Fruit fly (Drosophila melanogaster) whole organism, embryonic: Measurements from ENCODE around the gene CAH4.

Source experiments
- CG11560 ChIP-seq: fragments of 200-800 bp; sonication (Bioruptor generic); IDR thresholded peaks from 3 replicates; pipeline ENCODE4 v1.3.6; 2022; ENCODE audit warnings: missing biosample characterization, missing genetic modification characterization
- CG12391 ChIP-seq: fragments of 200-800 bp; sonication (Bioruptor generic); optimal IDR thresholded peaks from 3 replicates; lab custom pipeline; 2018; ENCODE audit warnings: missing biosample characterization, mild to moderate bottlenecking, missing genetic modification characterization, moderate library complexity
- CG12659 ChIP-seq: fragments of 200-800 bp; sonication (Bioruptor generic); optimal IDR thresholded peaks from 3 replicates; lab custom pipeline; 2017; ENCODE audit warnings: mild to moderate bottlenecking, missing biosample characterization, missing genetic modification reagents, missing genetic modification characterization
- CG12769 ChIP-seq: fragments of 200-800 bp; sonication (Bioruptor generic); optimal IDR thresholded peaks from 2 replicates; lab custom pipeline; 2019; ENCODE audit warnings: missing biosample characterization, mild to moderate bottlenecking, missing genetic modification characterization, moderate library complexity
- CG14710 ChIP-seq: fragments of 200-800 bp; sonication (Bioruptor generic); optimal IDR thresholded peaks from 3 replicates; lab custom pipeline; 2019; ENCODE audit warnings: missing biosample characterization, mild to moderate bottlenecking, missing genetic modification characterization, moderate library complexity
- CG2120 ChIP-seq: fragments of 200-800 bp; sonication (Bioruptor generic); optimal IDR thresholded peaks from 3 replicates; lab custom pipeline; 2016; ENCODE audit warnings: missing biosample characterization, missing genetic modification characterization
- CG2712 ChIP-seq: fragments of 200-800 bp; optimal IDR thresholded peaks from 3 replicates; lab custom pipeline; 2019; ENCODE audit warnings: missing biosample characterization, mild to moderate bottlenecking, missing genetic modification characterization, moderate library complexity
- CG2875 ChIP-seq: fragments of 200-800 bp; sonication (Bioruptor generic); optimal IDR thresholded peaks from 2 replicates; lab custom pipeline; 2017; ENCODE audit warnings: missing biosample characterization, mild to moderate bottlenecking, missing genetic modification characterization, missing genetic modification reagents
- CG31388 ChIP-seq: fragments of 200-800 bp; sonication (Bioruptor generic); optimal IDR thresholded peaks from 2 replicates; lab custom pipeline; 2016; ENCODE audit warnings: missing biosample characterization, missing genetic modification characterization
- CG32772 ChIP-seq: fragments of 200-800 bp; sonication (Bioruptor generic); IDR thresholded peaks from 2 replicates; pipeline ENCODE4 v1.3.6; 2022; ENCODE audit warnings: missing biosample characterization, missing genetic modification characterization
- CG4820 ChIP-seq: fragments of 200-800 bp; sonication (Bioruptor generic); optimal IDR thresholded peaks from 3 replicates; lab custom pipeline; 2016; ENCODE audit warnings: missing biosample characterization, missing genetic modification characterization
- CG6175 ChIP-seq: fragments of 200-800 bp; sonication (Bioruptor generic); IDR thresholded peaks from 3 replicates; pipeline ENCODE4 v1.3.6; 2022; ENCODE audit warnings: missing biosample characterization, missing genetic modification characterization
- CG6654 ChIP-seq: fragments of 200-800 bp; sonication (Bioruptor generic); optimal IDR thresholded peaks from 2 replicates; lab custom pipeline; 2017; ENCODE audit warnings: missing biosample characterization, mild to moderate bottlenecking, missing genetic modification characterization
- CG7271 ChIP-seq: fragments of 200-800 bp; sonication (Bioruptor generic); optimal IDR thresholded peaks from 2 replicates; lab custom pipeline; 2018; ENCODE audit warnings: missing biosample characterization, mild to moderate bottlenecking, missing genetic modification characterization, moderate library complexity
- CG7556 ChIP-seq: fragments of 200-800 bp; sonication (Bioruptor generic); optimal IDR thresholded peaks from 2 replicates; lab custom pipeline; 2017; ENCODE audit warnings: missing biosample characterization, mild to moderate bottlenecking, missing genetic modification characterization
- CG7928 ChIP-seq: fragments of 200-800 bp; sonication (Bioruptor generic); optimal IDR thresholded peaks from 2 replicates; lab custom pipeline; 2017; ENCODE audit warnings: missing biosample characterization, mild to moderate bottlenecking, missing genetic modification characterization
- CG8359 ChIP-seq: fragments of 200-800 bp; sonication (Bioruptor generic); optimal IDR thresholded peaks from 2 replicates; lab custom pipeline; 2017; ENCODE audit warnings: missing biosample characterization, mild to moderate bottlenecking, missing genetic modification characterization, borderline replicate concordance
- CG8924 ChIP-seq: fragments of 200-800 bp; optimal IDR thresholded peaks from 3 replicates; lab custom pipeline; 2019; ENCODE audit warnings: missing biosample characterization, mild to moderate bottlenecking, missing genetic modification characterization, moderate library complexity
- CG9797 ChIP-seq: fragments of 200-800 bp; sonication (Bioruptor generic); optimal IDR thresholded peaks from 3 replicates; lab custom pipeline; 2018; ENCODE audit warnings: missing biosample characterization, mild to moderate bottlenecking, missing genetic modification characterization
- CTCF ChIP-seq: fragments of 200-800 bp; sonication (Bioruptor generic); optimal IDR thresholded peaks from 2 replicates; lab custom pipeline; 2017; ENCODE audit warnings: missing biosample characterization, mild to moderate bottlenecking, missing genetic modification characterization, moderate library complexity
- CrebB ChIP-seq: fragments of 200-800 bp; sonication (Bioruptor generic); optimal IDR thresholded peaks from 3 replicates; lab custom pipeline; 2018; ENCODE audit warnings: missing biosample characterization, mild to moderate bottlenecking, missing genetic modification characterization
- D19B ChIP-seq: fragments of 200-800 bp; sonication (Bioruptor generic); optimal IDR thresholded peaks from 2 replicates; lab custom pipeline; 2017; ENCODE audit warnings: missing biosample characterization, mild to moderate bottlenecking, missing genetic modification characterization
- Elba2 ChIP-seq: fragments of 200-800 bp; sonication (Bioruptor generic); optimal IDR thresholded peaks from 3 replicates; lab custom pipeline; 2016; ENCODE audit warnings: missing biosample characterization, missing genetic modification characterization
- HLHmδ ChIP-seq: fragments of 200-800 bp; sonication (Bioruptor generic); optimal IDR thresholded peaks from 2 replicates; lab custom pipeline; 2018; ENCODE audit warnings: missing biosample characterization, mild to moderate bottlenecking, missing genetic modification characterization, moderate library complexity
- Jarid2 ChIP-seq: fragments of 200-800 bp; sonication (Bioruptor generic); optimal IDR thresholded peaks from 3 replicates; lab custom pipeline; 2017; ENCODE audit warnings: mild to moderate bottlenecking, missing biosample characterization, missing genetic modification reagents, missing genetic modification characterization
- MESR4 ChIP-seq: fragments of 200-800 bp; sonication (Bioruptor generic); optimal IDR thresholded peaks from 2 replicates; lab custom pipeline; 2018; ENCODE audit warnings: missing biosample characterization, mild to moderate bottlenecking, missing genetic modification characterization, moderate library complexity
- NC2α ChIP-seq: fragments of 200-800 bp; sonication (Bioruptor generic); optimal IDR thresholded peaks from 2 replicates; lab custom pipeline; 2016; ENCODE audit warnings: missing biosample characterization, missing genetic modification characterization
- Six4 ChIP-seq: fragments of 200-800 bp; sonication (Bioruptor generic); optimal IDR thresholded peaks from 2 replicates; lab custom pipeline; 2016; ENCODE audit warnings: missing biosample characterization, missing genetic modification characterization
- TFAM ChIP-seq: fragments of 200-800 bp; sonication (Bioruptor generic); optimal IDR thresholded peaks from 2 replicates; lab custom pipeline; 2017; ENCODE audit warnings: missing biosample characterization, missing genetic modification characterization, inconsistent platforms
- Usf ChIP-seq: fragments of 200-800 bp; sonication (Bioruptor generic); optimal IDR thresholded peaks from 2 replicates; lab custom pipeline; 2017; ENCODE audit warnings: missing genotype, missing biosample characterization, missing genetic modification characterization
- Xbp1 ChIP-seq: fragments of 200-800 bp; sonication (Bioruptor generic); optimal IDR thresholded peaks from 3 replicates; lab custom pipeline; 2016; ENCODE audit warnings: missing biosample characterization, mild to moderate bottlenecking, missing genetic modification characterization
- ab ChIP-seq: fragments of 200-800 bp; sonication (Bioruptor generic); optimal IDR thresholded peaks from 2 replicates; lab custom pipeline; 2016; ENCODE audit warnings: missing biosample characterization, missing genetic modification characterization
- amos ChIP-seq: fragments of 200-800 bp; sonication (Bioruptor generic); IDR thresholded peaks from 2 replicates; pipeline ENCODE4 v1.3.6; 2022; ENCODE audit warnings: missing biosample characterization, missing genetic modification characterization; ENCODE audit not compliant: partially characterized antibody
- ash1 ChIP-seq: fragments of 200-800 bp; sonication (Bioruptor generic); optimal IDR thresholded peaks from 2 replicates; lab custom pipeline; 2018; ENCODE audit warnings: missing biosample characterization, mild to moderate bottlenecking, missing genetic modification characterization
- btn ChIP-seq: fragments of 200-800 bp; sonication (Bioruptor generic); optimal IDR thresholded peaks from 2 replicates; lab custom pipeline; 2016; ENCODE audit warnings: missing biosample characterization, missing genetic modification characterization
- corto ChIP-seq: fragments of 200-800 bp; sonication (Bioruptor generic); optimal IDR thresholded peaks from 2 replicates; lab custom pipeline; 2016; ENCODE audit warnings: missing biosample characterization, mild to moderate bottlenecking, missing genetic modification characterization, moderate library complexity
- crp ChIP-seq, 2 experiments: fragments of 200-800 bp; sonication (Bioruptor generic); optimal IDR thresholded peaks; 2 replicates in 1 of 2; 3 replicates in 1 of 2; lab custom pipeline; 2017; ENCODE audit warnings: missing biosample characterization in 2 of 2, missing genetic modification characterization in 2 of 2, mild to moderate bottlenecking in 1 of 2, moderate library complexity in 1 of 2
- cwo ChIP-seq: fragments of 200-800 bp; sonication (Bioruptor generic); optimal IDR thresholded peaks from 3 replicates; lab custom pipeline; 2017; ENCODE audit warnings: missing biosample characterization, missing genetic modification characterization, mild to moderate bottlenecking, moderate library complexity, missing genetic modification reagents
- dpn ChIP-seq, 2 experiments: fragments of 200-800 bp; sonication (Bioruptor generic); optimal IDR thresholded peaks; 3 replicates each; lab custom pipeline; 2016; ENCODE audit warnings: missing biosample characterization in 2 of 2, missing genetic modification characterization in 2 of 2
- ems ChIP-seq: fragments of 200-800 bp; sonication (Bioruptor generic); optimal IDR thresholded peaks from 3 replicates; lab custom pipeline; 2016; ENCODE audit warnings: missing biosample characterization, missing genetic modification characterization
- gem ChIP-seq: fragments of 200-800 bp; sonication (Bioruptor generic); optimal IDR thresholded peaks from 2 replicates; lab custom pipeline; 2019; ENCODE audit warnings: missing biosample characterization, mild to moderate bottlenecking, missing genetic modification characterization, moderate library complexity
- insv ChIP-seq, 2 experiments: fragments of 200-800 bp; sonication (Bioruptor generic); optimal IDR thresholded peaks; 3 replicates each; lab custom pipeline; 2016 to 2018; ENCODE audit warnings: missing biosample characterization in 2 of 2, missing genetic modification characterization in 2 of 2
- lmd ChIP-seq: fragments of 200-800 bp; sonication (Bioruptor generic); IDR thresholded peaks from 2 replicates; pipeline ENCODE4 v1.3.6; 2022; ENCODE audit warnings: missing biosample characterization, missing genetic modification characterization
- row ChIP-seq: fragments of 200-800 bp; sonication (Bioruptor generic); IDR thresholded peaks from 3 replicates; pipeline ENCODE4 v1.3.6; 2022; ENCODE audit warnings: missing biosample characterization, missing genetic modification characterization
- tup ChIP-seq: fragments of 200-800 bp; sonication (Bioruptor generic); optimal IDR thresholded peaks from 2 replicates; lab custom pipeline; 2016; ENCODE audit warnings: missing biosample characterization, mild to moderate bottlenecking, missing genetic modification characterization, moderate library complexity
- vvl ChIP-seq: fragments of 200-800 bp; sonication (Bioruptor generic); IDR thresholded peaks from 2 replicates; pipeline ENCODE4 v1.3.6; 2022; ENCODE audit warnings: missing biosample characterization, missing genetic modification characterization

Gene CAH4

dm6 chr3R:24894419-24895206, 37.3 kb upstream of the CAH4 start, which contains the start of the genes CG31121 and CG11069 (continued):
- no peak for TF ChIP-seq gem (tag; lab: Kevin White, UChicago)
- no peak for TF ChIP-seq Six4 (GFP tag; lab: Kevin White, UChicago)
- TF ChIP-seq Usf (GFP tag; lab: Kevin White, UChicago): no peak
- no peak for TF ChIP-seq cwo (GFP tag; lab: Kevin White, UChicago)
- 0 out of 2 replicates have a peak, but pooled peaks have one; percentile 9 for TF ChIP-seq vvl (GFP tag; lab: Robert Waterston, UW)
- TF ChIP-seq CG7556 (GFP tag; lab: Kevin White, UChicago): no peak

- TF ChIP-seq crp (GFP tag; optimal IDR thresholded peaks at IDR 0.05; lab: Kevin White, UChicago) (peak in 1 of 2 experiments; percentile 18), CG31388 (no peak), ems (no peak), CG11560 (0 out of 3 replicates have a peak, but pooled peaks have one; percentile 42), CG7556 (GFP tag; lab: Kevin White, UChicago) (peak; percentile 91), btn (GFP tag; lab: Kevin White, UChicago) (no peak), amos (GFP tag; lab: Robert Waterston, UW) (no peak), CG4820 (peak; percentile 58), NC2α (GFP tag; lab: Kevin White, UChicago) (no peak), CG2120 (GFP tag; lab: Kevin White, UChicago) (peak; percentile 18), CG32772 (peak; percentile 34), CG8359 (GFP tag; lab: Kevin White, UChicago) (peak; percentile 58), Elba2 (GFP tag; lab: Kevin White, UChicago) (no peak), ab (GFP tag; lab: Kevin White, UChicago) (no peak), dpn (GFP tag; optimal IDR thresholded peaks at IDR 0.05; lab: Kevin White, UChicago) (peak in 1 of 2 experiments; percentile 58), CG7271 (tag; lab: Kevin White, UChicago) (peak; percentile 45), D19B (GFP tag; lab: Kevin White, UChicago) (peak; percentile 30), insv (GFP tag; optimal IDR thresholded peaks at IDR 0.05; lab: Kevin White, UChicago) (peak in 1 of 2 experiments; percentile 14), corto (peak; percentile 37), Jarid2 (peak; percentile 38), MESR4 (GFP tag; lab: Kevin White, UChicago) (no peak), CG6175 (GFP tag; lab: Robert Waterston, UW) (no peak), lmd (GFP tag; lab: Robert Waterston, UW) (peak; percentile 78), CG6654 (GFP tag; lab: Kevin White, UChicago) (peak; percentile 27), CrebB (tag; lab: Kevin White, UChicago) (peak; percentile 61), CG12659 (GFP tag; lab: Kevin White, UChicago) (peak; percentile 75), CG2712 (peak; percentile 95), CG7928 (GFP tag; lab: Kevin White, UChicago) (peak; percentile 14), CG12769 (tag; lab: Kevin White, UChicago) (no peak), CTCF (GFP tag; lab: Kevin White, UChicago) (no peak), row (GFP tag; lab: Robert Waterston, UW) (peak; percentile 78), CG8924 (tag; lab: Kevin White, UChicago) (peak; percentile 94), CG12391 (tag; lab: Kevin White, UChicago) (peak; percentile 87), CG9797 (GFP tag; lab: Kevin White, UChicago) (no peak), ash1 (no peak), TFAM (GFP tag; lab: Kevin White, UChicago) (peak; percentile 58), tup (GFP tag; lab: Kevin White, UChicago) (no peak), HLHmδ (no peak), CG14710 (tag; lab: Kevin White, UChicago) (peak; percentile 94), CG2875 (GFP tag; lab: Kevin White, UChicago) (peak; percentile 45), Xbp1 (GFP tag; lab: Kevin White, UChicago) (peak; percentile 43)
Measured at dm6 chr3R:24893320-24893955, 36.1 kb upstream of the CAH4 start.
